Worm (Caenorhabditis elegans) whole organism, midembryonic: ENCODE results near the gene M04D8.7.

ENCODE experiments used
- T22C8.4 ChIP-seq: fragments of 200-800 bp; sonication (Bioruptor generic); IDR thresholded peaks from 2 replicates; pipeline ENCODE4 v1.3.6; 2022; ENCODE audit warnings: missing genetic modification characterization, missing compliant biosample characterization
- cog-1 ChIP-seq: sonication (generic microtip); optimal IDR thresholded peaks from 2 replicates; lab custom pipeline; 2016; ENCODE audit warnings: missing genetic modification characterization, missing compliant biosample characterization
- flt-1 ChIP-seq: fragments of 200-800 bp; sonication (Bioruptor generic); IDR thresholded peaks from 2 replicates; pipeline ENCODE4 v1.3.6; 2022; ENCODE audit warnings: missing genetic modification characterization, missing compliant biosample characterization
- klf-2 ChIP-seq: fragments of 200-800 bp; sonication (Bioruptor generic); conservative IDR thresholded peaks from 2 replicates; pipeline ENCODE4 v1.3.6; 2022; ENCODE audit warnings: missing genetic modification reagents, missing genetic modification characterization, missing compliant biosample characterization
- med-1 ChIP-seq: sonication (generic microtip); optimal IDR thresholded peaks from 2 replicates; lab custom pipeline; 2017; ENCODE audit warnings: missing genetic modification characterization, mild to moderate bottlenecking, missing compliant biosample characterization, antibody characterized with exemption, missing genetic modification reagents; ENCODE audit not compliant: insufficient read depth
- ref-1 ChIP-seq: fragments of 200-800 bp; sonication (Bioruptor generic); conservative IDR thresholded peaks from 2 replicates; pipeline ENCODE4 v1.3.6; 2022; ENCODE audit warnings: missing genetic modification reagents, missing genetic modification characterization, missing compliant biosample characterization
- tab-1 ChIP-seq: fragments of 200-800 bp; sonication (Bioruptor generic); IDR thresholded peaks from 2 replicates; pipeline ENCODE4 v1.3.6; 2022; ENCODE audit warnings: missing genetic modification characterization, missing compliant biosample characterization
- ztf-23 ChIP-seq: fragments of 200-800 bp; sonication (Bioruptor generic); IDR thresholded peaks from 2 replicates; pipeline ENCODE4 v1.3.6; 2022; ENCODE audit warnings: missing genetic modification reagents, missing genetic modification characterization, missing compliant biosample characterization
- ztf-29 ChIP-seq: fragments of 200-800 bp; sonication (Bioruptor generic); IDR thresholded peaks from 2 replicates; pipeline ENCODE4 v1.3.6; 2022; ENCODE audit warnings: missing genetic modification reagents, missing genetic modification characterization, missing compliant biosample characterization

DNA sequence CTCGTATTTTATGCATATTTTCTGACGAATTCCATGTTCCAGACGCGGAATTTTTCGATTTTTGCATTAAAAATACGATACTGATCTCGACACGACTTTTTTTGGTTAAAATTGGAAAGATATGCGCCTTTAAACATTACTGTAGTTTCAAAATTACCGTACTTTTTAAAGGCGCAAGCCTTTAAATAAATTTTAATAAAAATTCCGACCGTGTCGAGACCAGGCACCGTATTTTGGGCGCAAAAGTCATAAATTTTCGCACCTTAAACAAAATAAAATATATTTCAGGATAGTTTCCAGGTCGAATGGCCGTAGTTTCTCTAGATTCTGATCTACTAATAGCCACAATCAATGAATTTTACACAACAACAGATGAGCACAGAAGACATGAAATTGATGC is 32.0 kb downstream of the M04D8.7 start, which contains the start of gene T16G12.6:
- TF ChIP-seq ztf-29 (GFP tag; lab: Robert Waterston, UW) = no peak
- TF ChIP-seq flt-1 (GFP tag; lab: Robert Waterston, UW) = no peak
- TF ChIP-seq ztf-23 (GFP tag; lab: Robert Waterston, UW) = no peak
- TF ChIP-seq T22C8.4 = no peak
- TF ChIP-seq tab-1 (GFP tag; lab: Robert Waterston, UW) = no peak
- TF ChIP-seq med-1 (GFP tag; lab: Kevin White, UChicago) = no peak
- no peak for TF ChIP-seq cog-1 (tag; lab: Kevin White, UChicago)
- no peak for TF ChIP-seq ref-1
- no peak for TF ChIP-seq klf-2
